Fruit fly (Drosophila melanogaster): ENCODE measurements around the gene Rab18.

- TF ChIP-seq kay (GFP tag; ENCODE audit: borderline replicate concordance): no peak
- TF ChIP-seq CG14711 (tag; optimal IDR thresholded peaks at IDR 0.05): no peak
- no peak for TF ChIP-seq Clk (GFP tag; optimal IDR thresholded peaks at IDR 0.05)
- TF ChIP-seq cnc (optimal IDR thresholded peaks at IDR 0.05): no peak
- TF ChIP-seq Hr96 (GFP tag; optimal IDR thresholded peaks at IDR 0.05): no peak
- TF ChIP-seq pad (GFP tag; optimal IDR thresholded peaks at IDR 0.05): no peak
- no peak for TF ChIP-seq CG7045 (GFP tag; optimal IDR thresholded peaks at IDR 0.05)
- TF ChIP-seq CG7101 (tag; optimal IDR thresholded peaks at IDR 0.05): no peak
- TF ChIP-seq CG11617 (GFP tag; optimal IDR thresholded peaks at IDR 0.05): no peak
- no peak for TF ChIP-seq Crg-1 (GFP tag; optimal IDR thresholded peaks at IDR 0.05)
These were observed 25.4 kb downstream of the Rab18 start for dm6 chrX:5646228-5646627.

Data from whole organism, adult.